Fruit fly (Drosophila melanogaster): ENCODE results near the gene RpS20.

Gene RpS20

DNA sequence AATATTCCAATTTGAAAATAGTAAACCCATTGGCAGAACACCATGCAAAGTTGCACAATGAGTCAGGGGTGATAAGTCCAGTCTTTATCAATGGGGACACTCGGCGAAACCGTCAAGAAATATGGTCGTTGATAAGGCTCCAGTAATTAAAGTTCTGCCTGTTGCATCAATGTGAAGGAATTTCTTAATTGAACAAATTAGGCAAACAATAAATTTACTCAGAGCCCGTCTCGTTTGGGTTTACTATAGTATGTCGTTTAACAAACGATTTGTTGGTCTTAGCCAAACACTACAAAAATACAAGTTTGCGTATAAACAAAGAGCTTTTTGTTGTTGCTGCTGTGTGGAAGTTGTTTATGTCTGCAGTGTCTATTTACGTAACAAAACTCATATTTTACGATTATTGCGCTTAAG, 12.8 kb downstream of the RpS20 start:
- TF ChIP-seq Pif1B (GFP tag; optimal IDR thresholded peaks at IDR 0.05) (no peak), CG14655 (GFP tag; optimal IDR thresholded peaks at IDR 0.05) (no peak), CG13204 (GFP tag; optimal IDR thresholded peaks at IDR 0.05) (no peak), gl (tag; optimal IDR thresholded peaks at IDR 0.05) (no peak), CG17806 (tag; optimal IDR thresholded peaks at IDR 0.05) (no peak)

DNA sequence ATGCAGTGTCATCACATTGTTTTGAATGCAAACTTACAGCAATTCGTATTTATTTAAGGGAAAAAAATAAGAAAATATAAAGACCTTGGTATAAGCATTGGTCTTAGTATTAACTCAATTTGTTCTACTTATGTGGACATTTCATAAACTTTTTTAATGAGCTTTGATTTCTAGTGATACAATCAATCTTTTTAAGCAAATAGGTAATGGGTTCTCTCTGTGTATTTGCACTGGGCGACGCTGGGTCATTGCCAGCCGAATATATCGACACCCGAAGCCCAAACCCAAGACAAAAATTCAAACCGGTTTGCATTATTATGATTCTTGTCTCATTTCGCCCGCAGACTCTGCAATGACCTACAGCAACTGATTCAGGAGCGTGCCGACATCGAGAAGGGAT, 13.6 kb downstream of the RpS20 start:
- TF ChIP-seq Pif1B (GFP tag; optimal IDR thresholded peaks at IDR 0.05) (peak; percentile 18), CG14655 (GFP tag; optimal IDR thresholded peaks at IDR 0.05) (no peak), Snoo (tag; optimal IDR thresholded peaks at IDR 0.05) (peak; percentile 6), EcR (GFP tag; optimal IDR thresholded peaks at IDR 0.05) (peak; percentile 36), CG13204 (GFP tag; optimal IDR thresholded peaks at IDR 0.05) (no peak)

DNA sequence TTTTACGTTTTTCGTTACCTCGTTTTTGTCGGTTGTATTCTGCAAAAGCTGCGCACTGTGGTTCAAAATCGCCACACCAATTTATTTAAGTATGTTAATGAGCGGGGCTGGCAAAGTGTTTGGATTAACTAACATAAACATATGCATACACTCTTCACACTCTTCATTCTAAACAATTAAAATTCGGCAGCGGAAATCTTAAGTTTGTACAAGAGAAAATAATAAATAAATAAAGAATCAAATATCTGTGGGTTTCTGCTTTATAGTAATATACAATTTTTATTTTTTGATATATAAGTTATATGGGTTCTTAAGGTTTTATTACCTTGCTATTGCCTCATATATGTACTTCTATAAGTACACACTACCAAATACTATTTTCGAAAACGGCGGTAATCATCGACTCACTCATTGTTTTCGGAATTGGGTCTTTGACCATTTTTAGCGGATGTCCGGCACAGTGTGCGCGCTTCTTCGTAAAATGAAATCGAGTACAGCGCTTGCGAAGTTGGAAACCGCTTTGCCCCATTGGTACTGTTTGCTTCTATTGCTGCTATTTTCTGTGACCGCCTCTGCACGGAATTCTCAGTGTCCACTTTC, 14.4 kb downstream of the RpS20 start:
- TF ChIP-seq CG8159 (tag; optimal IDR thresholded peaks at IDR 0.05) (no peak), gl (tag; optimal IDR thresholded peaks at IDR 0.05) (no peak), CG12605 (GFP tag; IDR thresholded peaks at IDR 0.05) (no peak), CG13204 (GFP tag; optimal IDR thresholded peaks at IDR 0.05) (no peak), CG8301 (tag; optimal IDR thresholded peaks at IDR 0.05) (peak; percentile 49), rn (GFP tag; IDR thresholded peaks at IDR 0.05) (no peak), CG15710 (tag; optimal IDR thresholded peaks at IDR 0.05) (peak; percentile 6), CG14655 (GFP tag; optimal IDR thresholded peaks at IDR 0.05) (peak; percentile 72), CG4496 (GFP tag; IDR thresholded peaks at IDR 0.05) (0 out of 3 replicates have a peak, but pooled peaks have one; percentile 23), CG10348 (GFP tag; IDR thresholded peaks at IDR 0.05) (no peak), CG17806 (tag; optimal IDR thresholded peaks at IDR 0.05) (peak; percentile 0), Pif1A (GFP tag; optimal IDR thresholded peaks at IDR 0.05) (peak; percentile 17), D1 (tag; optimal IDR thresholded peaks at IDR 0.05) (no peak), Pif1B (GFP tag; optimal IDR thresholded peaks at IDR 0.05) (peak; percentile 8)

DNA sequence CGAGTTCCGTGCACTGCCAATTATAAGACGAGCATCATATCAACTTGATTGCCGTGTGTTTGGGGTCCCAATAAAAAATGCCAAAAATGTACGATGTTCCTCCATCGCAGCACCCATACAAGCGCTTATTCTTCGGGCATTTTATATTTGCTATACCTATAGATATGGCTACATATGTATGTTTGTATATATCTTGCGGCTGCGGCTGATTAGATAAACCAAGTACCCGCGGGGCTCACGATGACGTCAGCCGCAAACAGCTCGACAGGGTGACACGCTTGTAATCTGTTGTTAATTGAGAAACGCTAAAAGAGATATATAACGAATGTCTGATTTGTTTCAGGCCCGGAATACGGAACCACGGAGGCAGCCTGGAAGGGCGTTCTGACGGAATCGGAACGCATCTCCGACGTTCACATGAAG, 15.3 kb downstream of the RpS20 start:
- no peak for TF ChIP-seq Ets98B (GFP tag; IDR thresholded peaks at IDR 0.05)
- TF ChIP-seq CG15710 (tag; optimal IDR thresholded peaks at IDR 0.05), result no peak
- no peak for TF ChIP-seq CG12605 (GFP tag; IDR thresholded peaks at IDR 0.05)
- TF ChIP-seq CG8159 (tag; optimal IDR thresholded peaks at IDR 0.05), result no peak
- TF ChIP-seq CG8301 (tag; optimal IDR thresholded peaks at IDR 0.05), result no peak
- no peak for TF ChIP-seq CG10348 (GFP tag; IDR thresholded peaks at IDR 0.05)
- TF ChIP-seq Pif1B (GFP tag; optimal IDR thresholded peaks at IDR 0.05), result no peak
- TF ChIP-seq gl (tag; optimal IDR thresholded peaks at IDR 0.05), result no peak
- TF ChIP-seq CG9948 (tag; optimal IDR thresholded peaks at IDR 0.05), result no peak
- TF ChIP-seq fd96Ca (GFP tag; IDR thresholded peaks at IDR 0.05), result no peak

DNA sequence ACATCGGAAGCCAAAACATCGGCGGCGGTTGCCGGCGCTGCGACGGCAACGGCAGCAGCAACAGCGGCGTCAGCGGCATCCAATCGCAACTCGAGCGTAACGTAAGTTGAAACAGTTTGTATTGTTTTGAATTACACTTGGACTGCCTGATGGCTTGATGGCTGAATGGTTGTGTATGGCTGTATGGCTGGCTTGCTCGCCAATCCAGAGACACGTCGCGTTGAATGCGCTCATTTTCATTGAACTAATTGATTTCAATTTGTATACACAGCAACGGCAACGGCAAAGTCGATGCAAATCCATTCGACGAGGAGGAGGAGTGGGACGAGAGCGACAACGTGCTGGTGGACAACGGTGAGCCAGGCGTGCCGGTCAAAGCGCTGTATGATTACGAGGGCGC, 16.8 kb downstream of the RpS20 start:
- TF ChIP-seq CG8301 (tag; optimal IDR thresholded peaks at IDR 0.05), result no peak

DNA sequence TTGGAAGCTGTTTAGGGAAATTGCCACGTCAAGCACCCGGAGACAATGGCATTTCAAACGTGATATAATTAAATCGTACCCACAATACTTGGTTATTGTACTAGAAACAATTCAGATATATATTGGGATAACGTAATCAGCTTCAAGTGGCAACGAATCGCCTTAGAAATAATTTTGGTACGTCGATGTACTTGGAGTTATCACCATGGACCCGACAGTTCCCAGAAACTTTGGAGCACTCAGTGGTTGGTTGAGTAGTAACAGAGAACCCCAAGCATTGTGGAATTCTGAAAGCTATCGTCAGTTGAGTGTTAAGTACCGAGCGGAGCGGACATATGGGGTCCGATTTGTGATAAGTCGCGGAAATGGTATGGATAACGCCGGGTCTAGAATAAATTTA, 19.9 kb downstream of the RpS20 start, which contains the start of gene CG15695:
Gene CG15695 (plus strand): TSS at position 301 of the 400 bp plus-strand sequence.
- TF ChIP-seq CG15710 (tag; optimal IDR thresholded peaks at IDR 0.05), result no peak

DNA sequence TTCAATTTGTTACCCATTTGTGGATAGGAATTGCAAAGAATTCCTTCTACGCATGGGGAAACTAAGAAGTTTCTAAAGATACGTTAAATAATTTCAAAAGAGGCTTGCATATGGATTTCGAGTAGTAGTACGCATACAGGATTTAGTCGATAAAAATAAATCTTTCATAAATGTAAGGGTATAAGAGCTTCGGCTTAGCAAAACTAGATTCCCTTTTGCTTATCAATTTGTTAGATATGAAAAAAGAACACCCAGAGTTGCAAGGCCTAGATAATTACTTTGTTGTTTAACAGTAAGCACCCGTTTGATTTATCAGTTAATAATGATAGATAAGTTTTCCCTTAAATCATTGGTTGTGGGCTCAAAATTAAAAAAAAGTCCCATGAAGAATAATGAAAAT, 23.5 kb downstream of the RpS20 start:
- TF ChIP-seq CG34367 (tag; optimal IDR thresholded peaks at IDR 0.05) (no peak), CG10348 (GFP tag; IDR thresholded peaks at IDR 0.05) (no peak), gl (tag; optimal IDR thresholded peaks at IDR 0.05) (no peak), CG32121 (GFP tag; IDR thresholded peaks at IDR 0.05) (no peak), CG15710 (tag; optimal IDR thresholded peaks at IDR 0.05) (no peak), Ets98B (GFP tag; IDR thresholded peaks at IDR 0.05) (no peak), CG13204 (GFP tag; optimal IDR thresholded peaks at IDR 0.05) (no peak), CG12605 (GFP tag; IDR thresholded peaks at IDR 0.05) (no peak), Snoo (tag; optimal IDR thresholded peaks at IDR 0.05) (no peak), Pif1B (GFP tag; optimal IDR thresholded peaks at IDR 0.05) (no peak), CG8301 (tag; optimal IDR thresholded peaks at IDR 0.05) (no peak), CG8159 (tag; optimal IDR thresholded peaks at IDR 0.05) (no peak), rn (GFP tag; IDR thresholded peaks at IDR 0.05) (no peak), D1 (tag; optimal IDR thresholded peaks at IDR 0.05) (no peak)

DNA sequence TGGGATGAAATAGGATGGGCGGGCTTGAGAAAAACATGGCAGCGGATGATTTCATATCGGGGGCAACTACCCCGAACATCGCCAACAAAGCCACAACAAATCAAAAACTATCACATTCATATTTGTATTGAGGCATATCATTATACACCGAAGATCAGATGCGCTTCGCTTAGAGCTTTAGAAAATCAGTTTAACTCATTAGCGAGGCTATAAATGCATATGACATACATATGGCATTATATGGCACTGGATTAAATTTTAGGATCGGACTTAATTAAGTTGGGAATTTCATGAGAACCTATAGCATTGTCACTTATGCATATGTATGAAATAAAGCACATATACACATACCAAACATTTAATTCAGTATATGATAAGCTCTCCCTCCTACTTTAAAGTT, 24.3 kb downstream of the RpS20 start:
- no peak for TF ChIP-seq CG10348 (GFP tag; IDR thresholded peaks at IDR 0.05)
- TF ChIP-seq CG32121 (GFP tag; IDR thresholded peaks at IDR 0.05), result no peak
- TF ChIP-seq Pif1B (GFP tag; optimal IDR thresholded peaks at IDR 0.05), result no peak
- TF ChIP-seq CG9948 (tag; optimal IDR thresholded peaks at IDR 0.05), result no peak
- TF ChIP-seq Ets98B (GFP tag; IDR thresholded peaks at IDR 0.05), result no peak
- TF ChIP-seq CG34367 (tag; optimal IDR thresholded peaks at IDR 0.05), result no peak
- no peak for TF ChIP-seq CG17806 (tag; optimal IDR thresholded peaks at IDR 0.05)
- no peak for TF ChIP-seq CG15710 (tag; optimal IDR thresholded peaks at IDR 0.05)
- TF ChIP-seq gl (tag; optimal IDR thresholded peaks at IDR 0.05), result no peak
- TF ChIP-seq Snoo (tag; optimal IDR thresholded peaks at IDR 0.05), result no peak
- TF ChIP-seq CG8301 (tag; optimal IDR thresholded peaks at IDR 0.05), result no peak
- no peak for TF ChIP-seq CG12605 (GFP tag; IDR thresholded peaks at IDR 0.05)
- TF ChIP-seq CG13204 (GFP tag; optimal IDR thresholded peaks at IDR 0.05), result no peak
- TF ChIP-seq CG14655 (GFP tag; optimal IDR thresholded peaks at IDR 0.05), result no peak
- TF ChIP-seq D1 (tag; optimal IDR thresholded peaks at IDR 0.05), result no peak
- no peak for TF ChIP-seq CG4496 (GFP tag; IDR thresholded peaks at IDR 0.05)
- TF ChIP-seq EcR (GFP tag; optimal IDR thresholded peaks at IDR 0.05), result no peak
- no peak for TF ChIP-seq CG8159 (tag; optimal IDR thresholded peaks at IDR 0.05)

Data from whole organism, pupa.